Fruit fly (Drosophila melanogaster) whole organism, embryonic: ENCODE data around the gene HipHop.

Experiments used
- Ada2b ChIP-seq: fragments of 200-800 bp; sonication (Bioruptor generic); IDR thresholded peaks from 2 replicates; pipeline ENCODE4 v1.3.6; 2022; ENCODE audit warnings: missing biosample characterization, missing genetic modification characterization
- gce ChIP-seq: fragments of 200-800 bp; sonication (Bioruptor generic); IDR thresholded peaks from 3 replicates; pipeline ENCODE4 v1.3.6; 2022; ENCODE audit warnings: missing biosample characterization, missing genetic modification characterization

DNA sequence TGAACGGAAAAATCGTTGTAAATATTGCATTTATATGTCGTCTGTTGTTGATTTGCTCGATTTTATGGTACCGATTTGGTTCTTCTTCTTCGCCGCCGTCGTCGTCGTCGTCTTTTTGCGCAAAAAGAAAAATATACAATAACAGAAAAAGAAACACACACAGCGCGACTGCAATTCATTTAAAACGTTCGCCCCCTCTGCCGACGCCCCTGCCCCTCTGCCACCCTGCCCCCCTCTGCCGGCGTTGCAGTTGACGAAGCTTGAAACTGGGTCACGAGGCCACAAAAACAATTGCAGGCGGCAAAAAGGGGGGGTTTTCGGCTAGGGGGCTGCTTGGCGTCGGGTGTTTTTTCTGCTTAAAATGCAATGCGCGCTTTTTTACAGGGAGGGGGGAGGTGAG, 37.4 kb upstream of the HipHop start:
- TF ChIP-seq gce (GFP tag; lab: Robert Waterston, UW), result no peak
- no peak for TF ChIP-seq Ada2b (GFP tag; lab: Robert Waterston, UW)
